Worm (Caenorhabditis elegans): ENCODE results near the gene T15H9.4.

Gene T15H9.4

ce11 chrII:9619995-9620535 lies 8.4 kb downstream of the T15H9.4 start:
- TF ChIP-seq sup-37 (GFP tag; optimal IDR thresholded peaks at IDR 0.05) = no peak
- no peak for TF ChIP-seq nhr-84 (tag; optimal IDR thresholded peaks at IDR 0.05)
- TF ChIP-seq elt-2 (tag; optimal IDR thresholded peaks at IDR 0.05) = no peak
- TF ChIP-seq fkh-10 (GFP tag; optimal IDR thresholded peaks at IDR 0.05) = no peak
- no peak for TF ChIP-seq hpl-2 (GFP tag; optimal IDR thresholded peaks at IDR 0.05)
- TF ChIP-seq elt-3 (tag; optimal IDR thresholded peaks at IDR 0.05) = no peak
- TF ChIP-seq unc-130 (tag; optimal IDR thresholded peaks at IDR 0.05) = no peak
- TF ChIP-seq nhr-76 (tag; optimal IDR thresholded peaks at IDR 0.05) = no peak
- TF ChIP-seq nhr-11 (tag; optimal IDR thresholded peaks at IDR 0.05) = no peak
- no peak for TF ChIP-seq pag-3 (tag; optimal IDR thresholded peaks at IDR 0.05; ENCODE audit: borderline replicate concordance, insufficient read depth)
- no peak for TF ChIP-seq irx-1 (tag; optimal IDR thresholded peaks at IDR 0.05)
- TF ChIP-seq C34B4.2 (tag; optimal IDR thresholded peaks at IDR 0.05) = no peak
- peak; percentile 11 for TF ChIP-seq skn-1 (tag; optimal IDR thresholded peaks at IDR 0.05)
- no peak for TF ChIP-seq mdl-1 (tag; optimal IDR thresholded peaks at IDR 0.05)
- TF ChIP-seq fkh-4 (tag; optimal IDR thresholded peaks at IDR 0.05; ENCODE audit: borderline replicate concordance) = no peak
- peak; percentile 29 for TF ChIP-seq rnt-1 (tag; optimal IDR thresholded peaks at IDR 0.05)
- no peak for TF ChIP-seq pax-3 (tag; optimal IDR thresholded peaks at IDR 0.05)
- peak; percentile 88 for TF ChIP-seq blmp-1 (tag; optimal IDR thresholded peaks at IDR 0.05)
- TF ChIP-seq zag-1 (tag; optimal IDR thresholded peaks at IDR 0.05) = no peak

ce11 chrII:9620616-9621015 lies 8.9 kb downstream of the T15H9.4 start:
- peak; percentile 91 for TF ChIP-seq nhr-85 (tag)
- TF ChIP-seq C16A3.4 (tag; optimal IDR thresholded peaks at IDR 0.05) = peak; percentile 22
- peak; percentile 51 for TF ChIP-seq unc-130 (tag; optimal IDR thresholded peaks at IDR 0.05)
- TF ChIP-seq unc-86 (tag; optimal IDR thresholded peaks at IDR 0.05) = no peak
- TF ChIP-seq fkh-4 (tag; optimal IDR thresholded peaks at IDR 0.05; ENCODE audit: borderline replicate concordance) = peak; percentile 6
- TF ChIP-seq elt-3 (tag; optimal IDR thresholded peaks at IDR 0.05) = peak in 5 of 6 experiments; percentile 41 to 89 (median 65)
- TF ChIP-seq snpc-4 (tag; optimal IDR thresholded peaks at IDR 0.05) = no peak
- peak; percentile 56 for TF ChIP-seq lin-14 (GFP tag; optimal IDR thresholded peaks at IDR 0.05)
- TF ChIP-seq tbx-2 (tag; optimal IDR thresholded peaks at IDR 0.05) = peak; percentile 10
- no peak for TF ChIP-seq C04F5.9 (tag; optimal IDR thresholded peaks at IDR 0.05)
- TF ChIP-seq nhr-84 (tag; optimal IDR thresholded peaks at IDR 0.05) = no peak
- no peak for TF ChIP-seq zip-4 (GFP tag; optimal IDR thresholded peaks at IDR 0.05)
- TF ChIP-seq tlp-1 (tag; optimal IDR thresholded peaks at IDR 0.05) = no peak
- TF ChIP-seq ces-1 (GFP tag; optimal IDR thresholded peaks at IDR 0.05) = no peak
- no peak for TF ChIP-seq efl-1 (optimal IDR thresholded peaks at IDR 0.05)
- peak in 1 of 2 experiments; percentile 40 for TF ChIP-seq efl-1 (GFP tag; optimal IDR thresholded peaks at IDR 0.05 in 1 of 2)
- peak; percentile 11 for TF ChIP-seq nhr-71 (tag; optimal IDR thresholded peaks at IDR 0.05)
- peak in 1 of 2 experiments; percentile 39 for TF ChIP-seq lsy-2 (tag; optimal IDR thresholded peaks at IDR 0.05)
- TF ChIP-seq Y116A8C.19 (tag; optimal IDR thresholded peaks at IDR 0.05; ENCODE audit: borderline replicate concordance) = no peak
- TF ChIP-seq hpl-2 (GFP tag; optimal IDR thresholded peaks at IDR 0.05) = no peak
- TF ChIP-seq blmp-1 (tag; optimal IDR thresholded peaks at IDR 0.05) = peak; percentile 36
- TF ChIP-seq aly-2 (tag; optimal IDR thresholded peaks at IDR 0.05) = no peak
- TF ChIP-seq mdl-1 (tag; optimal IDR thresholded peaks at IDR 0.05) = no peak
- peak; percentile 37 for TF ChIP-seq vab-15 (tag; optimal IDR thresholded peaks at IDR 0.05)
- TF ChIP-seq swsn-7 (tag; optimal IDR thresholded peaks at IDR 0.05) = no peak
- TF ChIP-seq C34B4.2 (tag; optimal IDR thresholded peaks at IDR 0.05) = no peak
- no peak for TF ChIP-seq pqm-1 (tag; optimal IDR thresholded peaks at IDR 0.05)
- no peak for TF ChIP-seq fkh-8 (tag; optimal IDR thresholded peaks at IDR 0.05)
- peak; percentile 39 for TF ChIP-seq mep-1 (tag; optimal IDR thresholded peaks at IDR 0.05)
- peak; percentile 13 for TF ChIP-seq nhr-20 (tag; optimal IDR thresholded peaks at IDR 0.05)
- peak; percentile 47 for TF ChIP-seq snu-23 (GFP tag; optimal IDR thresholded peaks at IDR 0.05)
- no peak for TF ChIP-seq sup-37 (GFP tag; optimal IDR thresholded peaks at IDR 0.05)
- TF ChIP-seq nhr-28 (tag; optimal IDR thresholded peaks at IDR 0.05) = no peak
- peak in 1 of 2 experiments; percentile 29 for TF ChIP-seq lin-35 (GFP tag; optimal IDR thresholded peaks at IDR 0.05)
